Fruit fly (Drosophila melanogaster): ENCODE results near the gene Eaf6.
A peak's percentile ranks its signal among the peaks of the same experiment; 100 is the strongest.

Gene Eaf6

DNA sequence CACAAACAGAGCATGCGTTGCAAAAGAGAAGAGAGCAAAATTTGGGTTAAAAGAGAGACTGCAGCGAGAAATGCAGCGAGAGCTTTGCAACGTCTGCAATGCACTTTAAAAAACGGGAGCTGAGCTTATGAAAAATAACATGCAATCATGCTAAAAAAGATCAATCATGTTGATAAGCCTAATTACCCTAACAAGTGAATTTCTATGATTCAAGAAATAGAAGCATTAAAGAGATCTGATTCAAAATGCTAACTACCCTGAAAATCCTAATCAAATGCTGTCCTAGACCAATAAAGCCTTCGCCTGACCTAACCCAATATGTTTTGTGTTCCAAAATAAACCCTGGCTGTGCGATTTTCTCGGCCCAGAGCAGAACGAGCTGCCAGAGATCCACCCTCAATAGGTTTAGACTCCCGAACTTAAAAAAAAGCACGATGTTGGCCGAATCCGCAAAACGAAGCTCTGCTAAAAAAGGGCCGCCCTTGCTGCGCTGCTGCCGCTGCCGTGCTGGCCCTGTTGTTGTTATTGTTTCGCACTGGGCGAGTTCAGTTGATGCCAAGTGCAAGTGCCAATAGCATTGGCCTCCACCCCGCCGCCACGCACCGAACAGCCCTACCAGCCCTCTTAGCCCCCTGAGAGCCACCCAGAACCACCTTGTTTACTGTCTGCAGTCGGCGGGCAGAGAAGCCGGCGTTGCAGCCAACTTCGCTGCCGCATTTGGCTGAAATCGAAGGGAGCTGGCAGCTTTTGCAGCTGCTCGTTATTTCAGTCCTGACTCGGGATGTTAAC is 27.3 kb upstream of the Eaf6 start:
- TF ChIP-seq CG14655 (GFP tag; optimal IDR thresholded peaks at IDR 0.05) (peak; percentile 42), CG9948 (tag; optimal IDR thresholded peaks at IDR 0.05) (peak; percentile 50), CG8159 (tag; optimal IDR thresholded peaks at IDR 0.05) (peak; percentile 55), Pif1B (GFP tag; optimal IDR thresholded peaks at IDR 0.05) (no peak), CG15710 (tag; optimal IDR thresholded peaks at IDR 0.05) (peak; percentile 29), D1 (tag; optimal IDR thresholded peaks at IDR 0.05) (no peak), Pif1A (GFP tag; optimal IDR thresholded peaks at IDR 0.05) (peak; percentile 25), CG13204 (GFP tag; optimal IDR thresholded peaks at IDR 0.05) (peak; percentile 22), CG17806 (tag; optimal IDR thresholded peaks at IDR 0.05) (peak; percentile 54), CG8301 (tag; optimal IDR thresholded peaks at IDR 0.05) (peak; percentile 41), rn (GFP tag; IDR thresholded peaks at IDR 0.05) (no peak), EcR (GFP tag; optimal IDR thresholded peaks at IDR 0.05) (peak; percentile 89), CG34367 (tag; optimal IDR thresholded peaks at IDR 0.05) (peak; percentile 23)

DNA sequence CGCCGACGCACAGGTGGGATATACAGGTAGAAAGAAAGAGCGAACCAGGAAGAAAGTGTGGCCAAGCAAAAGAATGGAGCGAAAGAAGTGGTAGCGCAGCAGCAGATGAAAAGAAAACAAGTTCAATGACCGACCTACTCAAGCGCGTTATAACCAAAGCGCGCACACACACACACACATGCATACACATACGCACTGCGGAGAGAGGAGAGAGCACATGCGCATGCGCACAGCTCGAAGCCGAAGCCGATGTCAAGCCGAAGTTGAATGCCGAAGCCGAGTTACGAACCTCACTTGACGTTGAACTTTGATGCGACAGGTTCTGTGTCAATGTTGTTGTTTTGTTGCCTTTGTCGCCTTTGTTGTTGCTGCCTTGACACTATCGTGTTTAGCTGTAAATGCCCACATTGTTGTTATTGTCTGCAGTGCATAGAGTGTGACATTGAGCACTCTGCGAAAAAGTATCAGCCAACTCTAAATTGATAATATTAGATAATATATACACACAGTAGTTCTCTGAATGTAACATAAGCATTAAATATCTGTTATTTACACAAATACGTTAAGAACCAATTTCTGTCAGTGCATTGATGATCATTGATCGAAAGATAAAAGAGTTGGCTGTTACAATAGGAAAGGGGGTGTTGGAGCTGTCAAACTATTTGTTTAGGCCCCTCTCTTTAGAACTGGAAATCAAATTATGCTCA is 26.2 kb upstream of the Eaf6 start:
- TF ChIP-seq fd96Ca (GFP tag; IDR thresholded peaks at IDR 0.05) (no peak), CG10348 (GFP tag; IDR thresholded peaks at IDR 0.05) (no peak), CG32121 (GFP tag; IDR thresholded peaks at IDR 0.05) (no peak), CG13204 (GFP tag; optimal IDR thresholded peaks at IDR 0.05) (peak; percentile 17), CG8159 (tag; optimal IDR thresholded peaks at IDR 0.05) (no peak), Snoo (tag; optimal IDR thresholded peaks at IDR 0.05) (peak; percentile 3), Pif1A (GFP tag; optimal IDR thresholded peaks at IDR 0.05) (no peak), CG12605 (GFP tag; IDR thresholded peaks at IDR 0.05) (no peak), CG14655 (GFP tag; optimal IDR thresholded peaks at IDR 0.05) (no peak), EcR (GFP tag; optimal IDR thresholded peaks at IDR 0.05) (peak; percentile 98), D1 (tag; optimal IDR thresholded peaks at IDR 0.05) (no peak), CG34367 (tag; optimal IDR thresholded peaks at IDR 0.05) (no peak), CG17806 (tag; optimal IDR thresholded peaks at IDR 0.05) (no peak), rn (GFP tag; IDR thresholded peaks at IDR 0.05) (no peak), gl (tag; optimal IDR thresholded peaks at IDR 0.05) (no peak), Pif1B (GFP tag; optimal IDR thresholded peaks at IDR 0.05) (no peak), CG9948 (tag; optimal IDR thresholded peaks at IDR 0.05) (no peak), CG8301 (tag; optimal IDR thresholded peaks at IDR 0.05) (no peak), CG15710 (tag; optimal IDR thresholded peaks at IDR 0.05) (no peak), CG4496 (GFP tag; IDR thresholded peaks at IDR 0.05) (0 out of 3 replicates have a peak, but pooled peaks have one; percentile 37), Ets98B (GFP tag; IDR thresholded peaks at IDR 0.05) (no peak)

DNA sequence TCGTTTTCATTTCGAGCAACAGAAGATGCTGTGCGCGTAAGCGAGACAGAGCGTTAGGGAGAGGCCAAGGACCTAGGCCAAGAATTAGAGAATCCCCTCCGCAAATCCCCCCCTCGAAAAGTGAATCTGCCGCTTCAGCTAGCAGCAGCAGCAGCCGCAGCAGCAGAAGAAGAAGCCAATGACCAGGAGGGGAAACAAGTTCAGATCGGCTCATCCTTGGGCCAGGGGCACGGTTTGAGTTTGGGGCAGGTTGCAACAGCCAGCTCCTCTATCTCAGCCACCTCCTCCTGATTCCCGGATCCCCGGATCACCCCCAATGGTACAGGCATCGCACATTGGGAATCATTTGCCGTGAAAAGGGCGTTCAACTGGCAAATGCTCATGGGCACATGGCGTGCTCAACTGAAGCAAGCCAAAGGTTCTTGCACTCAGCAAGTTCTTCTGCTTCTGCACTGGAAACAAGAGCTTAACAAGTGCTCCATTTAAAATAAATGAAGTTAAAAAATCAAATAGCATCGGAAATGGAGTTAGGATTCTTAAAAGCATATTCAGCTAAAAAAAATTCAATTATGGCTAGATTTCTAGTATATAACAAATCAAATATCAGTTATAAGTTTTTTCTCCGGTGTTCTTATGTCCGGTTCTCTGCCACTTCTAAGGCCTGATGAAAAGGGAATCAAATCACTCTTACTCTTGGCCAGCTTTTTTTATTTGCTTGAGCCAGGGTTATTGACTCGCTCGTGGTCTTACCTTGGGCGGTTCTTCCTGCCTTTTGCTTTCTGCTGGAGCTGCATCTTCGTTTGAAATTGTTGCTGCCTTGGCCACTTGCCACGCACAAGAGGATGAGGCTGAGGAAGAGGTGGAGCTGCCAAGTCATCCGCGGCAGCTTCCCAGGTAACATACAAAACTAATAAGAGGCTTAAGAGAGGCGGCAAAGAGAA is 25.4 kb upstream of the Eaf6 start:
- TF ChIP-seq CG8301 (tag; optimal IDR thresholded peaks at IDR 0.05), result peak; percentile 48
- TF ChIP-seq D1 (tag; optimal IDR thresholded peaks at IDR 0.05), result peak; percentile 10
- TF ChIP-seq gl (tag; optimal IDR thresholded peaks at IDR 0.05), result no peak
- TF ChIP-seq Snoo (tag; optimal IDR thresholded peaks at IDR 0.05), result no peak
- peak; percentile 36 for TF ChIP-seq CG8159 (tag; optimal IDR thresholded peaks at IDR 0.05)
- peak; percentile 43; the same call in 1 of the 3 replicates for TF ChIP-seq CG4496 (GFP tag; IDR thresholded peaks at IDR 0.05)
- no peak for TF ChIP-seq fd96Ca (GFP tag; IDR thresholded peaks at IDR 0.05)
- peak; percentile 88 for TF ChIP-seq CG9948 (tag; optimal IDR thresholded peaks at IDR 0.05)
- TF ChIP-seq CG34367 (tag; optimal IDR thresholded peaks at IDR 0.05), result peak; percentile 34
- TF ChIP-seq EcR (GFP tag; optimal IDR thresholded peaks at IDR 0.05), result peak; percentile 85
- no peak for TF ChIP-seq rn (GFP tag; IDR thresholded peaks at IDR 0.05)
- TF ChIP-seq Ets98B (GFP tag; IDR thresholded peaks at IDR 0.05), result no peak; the same call in 1 of the 2 replicates
- peak; percentile 33 for TF ChIP-seq Pif1A (GFP tag; optimal IDR thresholded peaks at IDR 0.05)
- peak; percentile 85 for TF ChIP-seq CG14655 (GFP tag; optimal IDR thresholded peaks at IDR 0.05)
- peak; percentile 50 for TF ChIP-seq Pif1B (GFP tag; optimal IDR thresholded peaks at IDR 0.05)
- peak; percentile 67 for TF ChIP-seq CG12605 (GFP tag; IDR thresholded peaks at IDR 0.05)
- peak; percentile 80 for TF ChIP-seq CG17806 (tag; optimal IDR thresholded peaks at IDR 0.05)

DNA sequence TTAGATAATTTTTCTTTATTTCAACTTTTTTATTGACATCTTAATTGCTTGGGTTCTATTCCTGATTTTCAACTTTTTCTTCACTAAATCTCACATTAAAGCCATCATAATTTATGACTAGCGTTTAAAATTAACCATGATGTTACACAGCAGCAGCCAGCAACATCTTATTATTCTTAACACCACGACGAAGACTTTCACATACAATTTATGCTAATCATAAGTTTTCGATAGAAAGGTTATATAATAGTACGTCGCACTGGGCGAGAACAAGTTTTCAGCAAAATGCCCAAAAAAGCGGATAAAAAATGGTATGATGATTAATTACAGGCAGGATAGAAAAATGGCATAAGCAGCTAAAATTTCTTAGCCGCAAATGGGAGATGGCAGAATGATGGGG is 23.8 kb upstream of the Eaf6 start:
- TF ChIP-seq gl (tag; optimal IDR thresholded peaks at IDR 0.05), result no peak
- TF ChIP-seq Pif1B (GFP tag; optimal IDR thresholded peaks at IDR 0.05), result no peak
- TF ChIP-seq CG14655 (GFP tag; optimal IDR thresholded peaks at IDR 0.05), result no peak
- no peak for TF ChIP-seq CG15710 (tag; optimal IDR thresholded peaks at IDR 0.05)
- no peak for TF ChIP-seq CG13204 (GFP tag; optimal IDR thresholded peaks at IDR 0.05)
- no peak for TF ChIP-seq fd96Ca (GFP tag; IDR thresholded peaks at IDR 0.05)
- no peak for TF ChIP-seq CG8159 (tag; optimal IDR thresholded peaks at IDR 0.05)
- no peak for TF ChIP-seq Snoo (tag; optimal IDR thresholded peaks at IDR 0.05)
- TF ChIP-seq EcR (GFP tag; optimal IDR thresholded peaks at IDR 0.05), result no peak
- TF ChIP-seq CG10348 (GFP tag; IDR thresholded peaks at IDR 0.05), result no peak
